Worm (Caenorhabditis elegans): Measurements from ENCODE around the gene dao-3.

dao-3 gene

ce11 chrX:8083919-8084318 lies 2.4 kb downstream of the dao-3 start, which contains the start of gene K07E3.4:
Gene K07E3.4, minus strand, starts transcription at chrX:8084018.
- TF ChIP-seq sox-4 (tag; optimal IDR thresholded peaks at IDR 0.05) = no peak
- TF ChIP-seq ceh-45 (GFP tag; IDR thresholded peaks at IDR 0.05) = no peak
- TF ChIP-seq hlh-30 (tag; optimal IDR thresholded peaks at IDR 0.05; ENCODE audit: insufficient read depth) = peak; percentile 13
- TF ChIP-seq unc-3 (GFP tag; conservative IDR thresholded peaks at IDR 0.05) = no peak
- no peak for TF ChIP-seq unc-3 (tag; optimal IDR thresholded peaks at IDR 0.05)
- no peak for TF ChIP-seq C38D4.7 (GFP tag; optimal IDR thresholded peaks at IDR 0.05)
- TF ChIP-seq elt-2 (tag; optimal IDR thresholded peaks at IDR 0.05) = peak; percentile 22
- TF ChIP-seq mec-3 (tag; optimal IDR thresholded peaks at IDR 0.05; ENCODE audit: borderline replicate concordance) = no peak
- TF ChIP-seq ceh-9 (tag; optimal IDR thresholded peaks at IDR 0.05) = no peak
- TF ChIP-seq pha-2 (tag; optimal IDR thresholded peaks at IDR 0.05) = no peak

ce11 chrX:8083330-8083729 lies 3.0 kb downstream of the dao-3 start:
- no peak for TF ChIP-seq nhr-232 (tag; optimal IDR thresholded peaks at IDR 0.05)
- no peak for TF ChIP-seq ama-1 (optimal IDR thresholded peaks at IDR 0.05)
- TF ChIP-seq pag-3 (tag; optimal IDR thresholded peaks at IDR 0.05; ENCODE audit: borderline replicate concordance) = no peak
- TF ChIP-seq unc-3 (GFP tag; conservative IDR thresholded peaks at IDR 0.05) = no peak
- TF ChIP-seq unc-3 (tag; optimal IDR thresholded peaks at IDR 0.05) = no peak
- TF ChIP-seq T23F11.4 (GFP tag; optimal IDR thresholded peaks at IDR 0.05) = no peak
- no peak for TF ChIP-seq K02D7.2 (tag; optimal IDR thresholded peaks at IDR 0.05)
- TF ChIP-seq nhr-11 (tag; optimal IDR thresholded peaks at IDR 0.05) = no peak
- TF ChIP-seq ttx-3 (tag; optimal IDR thresholded peaks at IDR 0.05) = no peak
- no peak for TF ChIP-seq dmd-4 (tag; optimal IDR thresholded peaks at IDR 0.05; ENCODE audit: borderline replicate concordance)

- TF ChIP-seq eyg-1 (tag; optimal IDR thresholded peaks at IDR 0.05) = no peak
- TF ChIP-seq sox-2 (GFP tag; IDR thresholded peaks at IDR 0.05) = no peak
- TF ChIP-seq hlh-6 (tag; optimal IDR thresholded peaks at IDR 0.05) = no peak
- TF ChIP-seq ref-2 (tag; optimal IDR thresholded peaks at IDR 0.05) = no peak
- TF ChIP-seq ceh-48 (tag; optimal IDR thresholded peaks at IDR 0.05) = no peak
- TF ChIP-seq pag-3 (tag; optimal IDR thresholded peaks at IDR 0.05; ENCODE audit: borderline replicate concordance) = no peak
- TF ChIP-seq C38D4.7 (GFP tag; optimal IDR thresholded peaks at IDR 0.05) = no peak
- TF ChIP-seq elt-2 (tag; optimal IDR thresholded peaks at IDR 0.05) = no peak
Observed at ce11 chrX:8082703-8083102, 3.6 kb downstream of the dao-3 start.

- TF ChIP-seq hlh-6 (tag; optimal IDR thresholded peaks at IDR 0.05) (no peak), pha-2 (tag; optimal IDR thresholded peaks at IDR 0.05) (no peak), mec-3 (tag; optimal IDR thresholded peaks at IDR 0.05; ENCODE audit: borderline replicate concordance) (no peak), hlh-15 (tag; optimal IDR thresholded peaks at IDR 0.05) (no peak), fkh-6 (tag; optimal IDR thresholded peaks at IDR 0.05) (no peak), pros-1 (tag; optimal IDR thresholded peaks at IDR 0.05) (no peak), ceh-9 (tag; optimal IDR thresholded peaks at IDR 0.05) (no peak), Y22D7AL.16 (tag; optimal IDR thresholded peaks at IDR 0.05) (no peak), lim-6 (tag; optimal IDR thresholded peaks at IDR 0.05) (no peak), C38D4.7 (GFP tag; optimal IDR thresholded peaks at IDR 0.05) (no peak), ceh-31 (tag; optimal IDR thresholded peaks at IDR 0.05) (no peak), rnt-1 (tag; optimal IDR thresholded peaks at IDR 0.05) (no peak), elt-2 (tag; optimal IDR thresholded peaks at IDR 0.05) (no peak), unc-55 (GFP tag; optimal IDR thresholded peaks at IDR 0.05) (no peak), unc-42 (tag; optimal IDR thresholded peaks at IDR 0.05) (no peak), F13H6.1 (tag; optimal IDR thresholded peaks at IDR 0.05) (no peak), madf-2 (tag; optimal IDR thresholded peaks at IDR 0.05) (no peak), eyg-1 (tag; optimal IDR thresholded peaks at IDR 0.05) (no peak)
Observed at ce11 chrX:8078899-8079298, 7.5 kb downstream of the dao-3 start.

ce11 chrX:8078374-8078773 lies 8.0 kb downstream of the dao-3 start:
- no peak for TF ChIP-seq ama-1 (optimal IDR thresholded peaks at IDR 0.05)
- TF ChIP-seq C08G9.2 (tag; optimal IDR thresholded peaks at IDR 0.05) = no peak
- no peak for TF ChIP-seq ceh-48 (tag; optimal IDR thresholded peaks at IDR 0.05)
- TF ChIP-seq pqm-1 (tag; optimal IDR thresholded peaks at IDR 0.05) = no peak
- TF ChIP-seq ztf-16 (tag; optimal IDR thresholded peaks at IDR 0.05) = no peak
- TF ChIP-seq sox-4 (tag; optimal IDR thresholded peaks at IDR 0.05) = no peak
- no peak for TF ChIP-seq F13H6.1 (tag; optimal IDR thresholded peaks at IDR 0.05)
- TF ChIP-seq ceh-6 (GFP tag; optimal IDR thresholded peaks at IDR 0.05) = no peak
- no peak for TF ChIP-seq ceh-45 (GFP tag; IDR thresholded peaks at IDR 0.05)
- no peak for TF ChIP-seq ets-4 (tag; optimal IDR thresholded peaks at IDR 0.05)
- no peak for TF ChIP-seq nhr-232 (tag; optimal IDR thresholded peaks at IDR 0.05)
- no peak for TF ChIP-seq dmd-4 (tag; optimal IDR thresholded peaks at IDR 0.05; ENCODE audit: borderline replicate concordance)
- no peak for TF ChIP-seq eyg-1 (tag; optimal IDR thresholded peaks at IDR 0.05)
- no peak for TF ChIP-seq ttx-3 (tag; optimal IDR thresholded peaks at IDR 0.05)
- no peak for TF ChIP-seq madf-2 (tag; optimal IDR thresholded peaks at IDR 0.05)
- TF ChIP-seq ceh-9 (tag; optimal IDR thresholded peaks at IDR 0.05) = no peak
- no peak for TF ChIP-seq ceh-24 (tag; optimal IDR thresholded peaks at IDR 0.05)
- TF ChIP-seq ceh-18 (tag; optimal IDR thresholded peaks at IDR 0.05) = no peak

All from whole organism, late embryonic.